Fruit fly (Drosophila melanogaster) whole organism, pupa: ENCODE data around the gene CG46059.

Source experiments
- CG10348 ChIP-seq: fragments of 200-800 bp; sonication (Bioruptor generic); IDR thresholded peaks from 2 replicates; pipeline ENCODE4 v1.3.6; 2022; ENCODE audit warnings: missing biosample characterization, missing genetic modification characterization
- CG12605 ChIP-seq: fragments of 200-800 bp; sonication (Bioruptor generic); IDR thresholded peaks from 2 replicates; pipeline ENCODE4 v1.3.6; 2022; ENCODE audit warnings: missing biosample characterization, missing genetic modification characterization
- CG13204 ChIP-seq: fragments of 200-800 bp; sonication (Bioruptor generic); optimal IDR thresholded peaks from 2 replicates; lab custom pipeline; 2018; ENCODE audit warnings: missing biosample characterization, mild to moderate bottlenecking, missing genetic modification characterization, moderate library complexity
- CG14655 ChIP-seq: fragments of 200-800 bp; sonication (Bioruptor generic); optimal IDR thresholded peaks from 3 replicates; lab custom pipeline; 2017; ENCODE audit warnings: mild to moderate bottlenecking, missing biosample characterization, missing genetic modification reagents, missing genetic modification characterization
- CG15710 ChIP-seq: fragments of 200-800 bp; sonication (Bioruptor generic); optimal IDR thresholded peaks from 2 replicates; lab custom pipeline; 2018; ENCODE audit warnings: missing biosample characterization, mild to moderate bottlenecking, missing genetic modification characterization, moderate library complexity
- CG17806 ChIP-seq: fragments of 200-800 bp; sonication (Bioruptor generic); optimal IDR thresholded peaks from 2 replicates; lab custom pipeline; 2018; ENCODE audit warnings: missing biosample characterization, mild to moderate bottlenecking, missing genetic modification characterization, moderate library complexity
- CG32121 ChIP-seq: fragments of 200-800 bp; sonication (Bioruptor generic); IDR thresholded peaks from 2 replicates; pipeline ENCODE4 v1.3.6; 2022; ENCODE audit warnings: missing biosample characterization, missing genetic modification characterization
- CG34367 ChIP-seq: fragments of 200-800 bp; sonication (Bioruptor generic); optimal IDR thresholded peaks from 2 replicates; lab custom pipeline; 2018; ENCODE audit warnings: missing biosample characterization, mild to moderate bottlenecking, missing genetic modification characterization
- CG4496 ChIP-seq: fragments of 200-800 bp; sonication (Bioruptor generic); IDR thresholded peaks from 3 replicates; pipeline ENCODE4 v1.3.6; 2022; ENCODE audit warnings: missing biosample characterization, missing genetic modification characterization
- CG8159 ChIP-seq: fragments of 200-800 bp; sonication (Bioruptor generic); optimal IDR thresholded peaks from 3 replicates; lab custom pipeline; 2018; ENCODE audit warnings: missing biosample characterization, mild to moderate bottlenecking, missing genetic modification characterization, moderate library complexity
- CG8301 ChIP-seq: fragments of 200-800 bp; sonication (Bioruptor generic); optimal IDR thresholded peaks from 2 replicates; lab custom pipeline; 2018; ENCODE audit warnings: missing biosample characterization, mild to moderate bottlenecking, missing genetic modification characterization
- CG9948 ChIP-seq: fragments of 200-800 bp; sonication (Bioruptor generic); optimal IDR thresholded peaks from 2 replicates; lab custom pipeline; 2018; ENCODE audit warnings: missing biosample characterization, mild to moderate bottlenecking, missing genetic modification characterization, moderate library complexity
- D1 ChIP-seq: fragments of 200-800 bp; sonication (Bioruptor generic); optimal IDR thresholded peaks from 2 replicates; lab custom pipeline; 2018; ENCODE audit warnings: missing biosample characterization, mild to moderate bottlenecking, missing genetic modification characterization, moderate library complexity
- EcR ChIP-seq: fragments of 200-800 bp; sonication (Bioruptor generic); optimal IDR thresholded peaks from 3 replicates; lab custom pipeline; 2019; ENCODE audit warnings: missing biosample characterization, missing genetic modification characterization, mild to moderate bottlenecking, moderate library complexity, missing genetic modification reagents
- Ets98B ChIP-seq: fragments of 200-800 bp; sonication (Bioruptor generic); IDR thresholded peaks from 2 replicates; pipeline ENCODE4 v1.3.6; 2022; ENCODE audit warnings: missing biosample characterization, missing genetic modification characterization
- Pif1A ChIP-seq: fragments of 200-800 bp; sonication (Bioruptor generic); optimal IDR thresholded peaks from 3 replicates; lab custom pipeline; 2016; ENCODE audit warnings: missing biosample characterization, missing genetic modification characterization
- Pif1B ChIP-seq: fragments of 200-800 bp; sonication (Bioruptor generic); optimal IDR thresholded peaks from 3 replicates; lab custom pipeline; 2016; ENCODE audit warnings: missing biosample characterization, missing genetic modification characterization
- Snoo ChIP-seq: fragments of 200-800 bp; sonication (Bioruptor generic); optimal IDR thresholded peaks from 3 replicates; lab custom pipeline; 2017; ENCODE audit warnings: missing biosample characterization, mild to moderate bottlenecking, missing genetic modification characterization, inconsistent platforms
- fd96Ca ChIP-seq: fragments of 200-800 bp; sonication (Bioruptor generic); IDR thresholded peaks from 3 replicates; pipeline ENCODE4 v1.3.6; 2022; ENCODE audit warnings: missing biosample characterization, missing genetic modification characterization
- gl ChIP-seq: fragments of 200-800 bp; sonication (Bioruptor generic); optimal IDR thresholded peaks from 2 replicates; lab custom pipeline; 2018; ENCODE audit warnings: missing biosample characterization, mild to moderate bottlenecking, missing genetic modification characterization
- rn ChIP-seq: fragments of 200-800 bp; sonication (Bioruptor generic); IDR thresholded peaks from 2 replicates; pipeline ENCODE4 v1.3.6; 2022; ENCODE audit warnings: missing biosample characterization, missing genetic modification characterization

CG46059 gene

DNA sequence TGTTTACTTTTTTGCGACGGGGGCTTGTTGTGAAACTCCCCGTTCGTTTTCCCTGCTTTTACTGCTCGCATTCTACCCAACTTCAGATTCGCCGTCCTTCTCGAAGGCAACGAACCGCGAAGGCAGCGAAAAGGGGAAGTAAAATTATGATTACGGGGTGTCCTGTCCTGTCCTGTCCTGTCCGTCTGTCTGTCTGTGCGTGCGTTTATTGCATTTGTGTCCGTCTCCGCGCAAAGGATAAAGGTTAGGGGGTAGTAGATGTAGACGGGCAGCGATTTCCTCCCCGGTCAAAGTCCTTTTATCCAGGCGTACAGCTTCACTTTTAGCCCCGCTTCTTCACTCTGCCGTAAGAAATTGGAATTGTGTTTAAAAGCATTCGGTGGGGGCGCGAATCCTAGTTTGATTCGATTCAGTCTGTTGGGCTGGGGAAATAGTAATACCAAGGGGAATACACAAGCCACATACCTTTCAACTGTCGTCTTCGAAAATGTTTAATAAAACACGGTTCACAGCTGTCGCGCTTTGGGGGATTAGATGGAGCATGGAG is 16.4 kb downstream of the CG46059 start:
- TF ChIP-seq CG14655 (GFP tag; lab: Kevin White, UChicago) (no peak), CG8301 (tag; lab: Kevin White, UChicago) (no peak), rn (GFP tag; lab: Robert Waterston, UW) (no peak), Ets98B (GFP tag; lab: Robert Waterston, UW) (no peak), CG12605 (no peak), CG9948 (tag; lab: Kevin White, UChicago) (no peak)
- TF ChIP-seq, all 21 proteins: peak for 0

DNA sequence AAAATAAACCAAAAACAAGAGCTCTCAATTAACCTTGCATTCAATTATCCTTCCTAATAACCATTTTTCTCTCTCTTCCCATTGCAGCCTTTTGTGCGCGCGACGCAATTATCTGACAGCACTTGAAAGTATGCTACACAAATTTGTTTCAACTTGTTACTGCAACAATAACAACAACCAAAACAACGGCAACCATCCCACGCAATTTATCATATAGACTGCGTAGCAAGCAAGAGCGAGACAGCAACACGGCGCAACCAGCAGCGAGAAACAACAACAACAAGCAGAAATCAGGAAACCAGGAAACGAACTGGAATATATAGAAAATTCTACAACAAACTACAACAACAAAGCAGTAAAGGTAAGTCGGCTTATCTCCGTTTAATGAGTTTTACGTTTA is 17.6 kb downstream of the CG46059 start:
- TF ChIP-seq D1 (tag; lab: Kevin White, UChicago) (no peak), CG32121 (GFP tag; lab: Robert Waterston, UW) (peak; percentile 14; the same call in 1 of the 2 replicates), EcR (GFP tag; lab: Kevin White, UChicago) (peak; percentile 22), Pif1B (no peak), Ets98B (GFP tag; lab: Robert Waterston, UW) (0 out of 2 replicates have a peak, but pooled peaks have one; percentile 10), CG17806 (tag; lab: Kevin White, UChicago) (no peak), CG15710 (tag; lab: Kevin White, UChicago) (no peak)

DNA sequence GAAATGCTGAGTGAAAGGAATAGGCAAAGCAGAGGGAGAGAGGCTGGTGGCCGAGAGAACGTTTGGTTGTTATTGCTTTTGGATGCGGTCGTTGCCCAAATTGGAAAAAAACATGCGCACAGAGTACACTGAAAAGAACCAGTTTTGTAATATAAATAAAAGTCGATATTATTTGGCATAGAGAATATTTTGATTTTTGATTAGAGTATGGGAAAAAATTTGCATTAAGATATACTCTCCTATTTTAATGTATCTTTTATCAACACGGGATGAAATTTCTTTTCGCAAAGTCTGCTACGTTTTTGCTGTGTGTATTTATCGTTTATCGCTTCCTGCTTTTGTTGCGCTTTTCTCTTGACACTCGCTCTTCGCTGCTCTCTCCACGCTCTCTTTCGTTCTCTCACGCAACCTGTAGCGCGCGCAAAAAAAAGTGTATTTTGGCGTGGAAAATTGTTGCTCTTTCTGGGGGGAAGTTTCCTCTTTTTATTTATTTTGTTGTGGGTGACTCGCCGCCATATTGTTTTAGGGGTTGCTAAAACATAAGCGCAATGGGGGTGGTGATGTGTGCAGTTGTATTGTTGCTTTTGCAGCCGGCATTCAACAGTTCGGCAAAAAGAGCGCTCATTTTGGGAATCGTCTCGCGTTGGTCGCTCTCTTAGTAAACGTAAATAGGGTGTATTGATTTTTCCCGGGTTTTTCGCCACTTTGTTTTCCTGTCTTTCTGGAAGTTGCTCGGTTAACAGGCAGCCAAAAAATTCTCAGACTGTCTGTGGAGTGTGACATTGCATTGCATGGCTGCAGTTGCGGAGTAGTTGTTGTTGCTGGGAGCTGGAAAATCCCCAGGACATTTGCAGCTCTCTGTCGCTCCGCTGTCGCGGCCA is 18.4 kb downstream of the CG46059 start:
- TF ChIP-seq CG17806 (tag; lab: Kevin White, UChicago) (peak; percentile 92), CG13204 (peak; percentile 67), EcR (GFP tag; lab: Kevin White, UChicago) (peak; percentile 79), CG15710 (tag; lab: Kevin White, UChicago) (peak; percentile 87), gl (tag; lab: Kevin White, UChicago) (peak; percentile 85), CG10348 (GFP tag; lab: Robert Waterston, UW) (peak; percentile 82), D1 (tag; lab: Kevin White, UChicago) (peak; percentile 85), Pif1A (GFP tag; lab: Kevin White, UChicago) (peak; percentile 97), Ets98B (GFP tag; lab: Robert Waterston, UW) (peak; percentile 99), Snoo (tag; lab: Kevin White, UChicago) (peak; percentile 96), fd96Ca (GFP tag; lab: Robert Waterston, UW) (peak; percentile 93), Pif1B (peak; percentile 86), CG14655 (GFP tag; lab: Kevin White, UChicago) (peak; percentile 98), CG34367 (tag; lab: Kevin White, UChicago) (peak; percentile 84), CG12605 (peak; percentile 96), CG4496 (GFP tag; lab: Robert Waterston, UW) (peak; percentile 98), CG32121 (GFP tag; lab: Robert Waterston, UW) (peak; percentile 98), CG9948 (tag; lab: Kevin White, UChicago) (peak; percentile 91), CG8159 (peak; percentile 92), rn (GFP tag; lab: Robert Waterston, UW) (peak; percentile 96), CG8301 (tag; lab: Kevin White, UChicago) (peak; percentile 99)
- TF ChIP-seq, all 21 proteins: peak for 21

- TF ChIP-seq CG32121 (GFP tag; lab: Robert Waterston, UW) (no peak), Ets98B (GFP tag; lab: Robert Waterston, UW) (no peak), CG15710 (tag; lab: Kevin White, UChicago) (no peak), CG12605 (no peak), CG17806 (tag; lab: Kevin White, UChicago) (no peak), rn (GFP tag; lab: Robert Waterston, UW) (no peak), Pif1A (GFP tag; lab: Kevin White, UChicago) (no peak), CG8301 (tag; lab: Kevin White, UChicago) (no peak), CG4496 (GFP tag; lab: Robert Waterston, UW) (no peak), CG13204 (no peak), CG10348 (GFP tag; lab: Robert Waterston, UW) (no peak), CG8159 (no peak), D1 (tag; lab: Kevin White, UChicago) (no peak), CG14655 (GFP tag; lab: Kevin White, UChicago) (no peak), fd96Ca (GFP tag; lab: Robert Waterston, UW) (no peak), Pif1B (no peak), gl (tag; lab: Kevin White, UChicago) (no peak), CG9948 (tag; lab: Kevin White, UChicago) (no peak)
Measured at dm6 chr2L:19163975-19164371, 19.6 kb downstream of the CG46059 start.

dm6 chr2L:19163143-19163974 is 20.2 kb downstream of the CG46059 start:
- peak; percentile 23; the same call in 1 of the 2 replicates for TF ChIP-seq CG32121 (GFP tag; lab: Robert Waterston, UW)
- TF ChIP-seq CG8159, result peak; percentile 28
- TF ChIP-seq rn (GFP tag; lab: Robert Waterston, UW), result no peak
- TF ChIP-seq CG9948 (tag; lab: Kevin White, UChicago), result peak; percentile 19
- TF ChIP-seq CG14655 (GFP tag; lab: Kevin White, UChicago), result peak; percentile 22
- peak; percentile 82 for TF ChIP-seq EcR (GFP tag; lab: Kevin White, UChicago)
- TF ChIP-seq CG13204, result peak; percentile 32
- TF ChIP-seq CG8301 (tag; lab: Kevin White, UChicago), result peak; percentile 2
- TF ChIP-seq CG4496 (GFP tag; lab: Robert Waterston, UW), result peak; percentile 53
- no peak for TF ChIP-seq D1 (tag; lab: Kevin White, UChicago)
- TF ChIP-seq CG17806 (tag; lab: Kevin White, UChicago), result no peak
- TF ChIP-seq Ets98B (GFP tag; lab: Robert Waterston, UW), result peak; percentile 30
- peak; percentile 28; the same call in 1 of the 3 replicates for TF ChIP-seq fd96Ca (GFP tag; lab: Robert Waterston, UW)
- TF ChIP-seq CG12605, result no peak
